Worm (Caenorhabditis elegans) whole organism, L2 larva: Measurements from ENCODE around the gene ZK354.9.
"Not testable (repeated sequence)": the region's sequence is repeated elsewhere in the genome, so short reads cannot be mapped to it uniquely, and the experiment has no call there.

Experiments
- F13H6.1 ChIP-seq: sonication (generic microtip); optimal IDR thresholded peaks from 2 replicates; lab custom pipeline; 2016; ENCODE audit warnings: missing genetic modification characterization, missing compliant biosample characterization
- Y55F3AM.14 ChIP-seq: fragments of 200-800 bp; sonication (Bioruptor generic); optimal IDR thresholded peaks from 2 replicates; lab custom pipeline; 2018; ENCODE audit warnings: mild to moderate bottlenecking, missing genetic modification characterization, missing compliant biosample characterization
- ZK546.5 ChIP-seq: sonication (generic microtip); optimal IDR thresholded peaks from 2 replicates; lab custom pipeline; 2017; ENCODE audit warnings: missing biosample characterization, missing genetic modification characterization
- alr-1 ChIP-seq: fragments of 150-350 bp; optimal IDR thresholded peaks from 2 replicates; lab custom pipeline; 2014; ENCODE audit warnings: missing biosample characterization, missing genetic modification characterization
- aly-2 ChIP-seq: fragments of 150-350 bp; optimal IDR thresholded peaks from 2 replicates; lab custom pipeline; 2014; ENCODE audit warnings: missing biosample characterization, missing genetic modification characterization
- blmp-1 ChIP-seq: sonication (generic microtip); optimal IDR thresholded peaks from 2 replicates; lab custom pipeline; 2017; ENCODE audit warnings: missing genetic modification characterization, mild to moderate bottlenecking, missing compliant biosample characterization, antibody characterized with exemption, moderate library complexity; ENCODE audit not compliant: insufficient read depth
- ceh-82 ChIP-seq: fragments of 150-350 bp; optimal IDR thresholded peaks from 2 replicates; lab custom pipeline; 2014; ENCODE audit warnings: missing biosample characterization, missing genetic modification characterization
- crh-2 ChIP-seq: sonication (generic microtip); optimal IDR thresholded peaks from 2 replicates; lab custom pipeline; 2017; ENCODE audit warnings: missing biosample characterization, missing genetic modification characterization
- dmd-4 ChIP-seq: sonication (generic microtip); optimal IDR thresholded peaks from 2 replicates; lab custom pipeline; 2017; ENCODE audit warnings: missing biosample characterization, missing genetic modification characterization
- egl-27 ChIP-seq: sonication (generic microtip); optimal IDR thresholded peaks from 3 replicates; lab custom pipeline; 2017; ENCODE audit warnings: missing biosample characterization, missing genetic modification reagents, missing genetic modification characterization
- elt-1 ChIP-seq: fragments of 150-350 bp; optimal IDR thresholded peaks from 2 replicates; lab custom pipeline; 2014; ENCODE audit warnings: missing biosample characterization, missing genetic modification characterization
- elt-3 ChIP-seq: sonication (generic microtip); optimal IDR thresholded peaks from 2 replicates; lab custom pipeline; 2017; ENCODE audit warnings: missing biosample characterization, missing genetic modification characterization
- gmeb-1 ChIP-seq: fragments of 150-350 bp; optimal IDR thresholded peaks from 2 replicates; lab custom pipeline; 2014; ENCODE audit warnings: missing biosample characterization, missing genetic modification characterization
- lin-39 ChIP-seq: fragments of 150-350 bp; optimal IDR thresholded peaks from 2 replicates; lab custom pipeline; 2014; ENCODE audit warnings: missing biosample characterization, missing genetic modification reagents, missing genetic modification characterization
- lsy-2 ChIP-seq, 2 experiments: fragments of 150-350 bp in 1 of 2; sonication (generic microtip) in 1 of 2; optimal IDR thresholded peaks; 2 replicates each; lab custom pipeline; 2014 to 2017; ENCODE audit warnings: missing biosample characterization in 2 of 2, missing genetic modification characterization in 2 of 2
- mab-5 ChIP-seq: fragments of 150-350 bp; optimal IDR thresholded peaks from 2 replicates; lab custom pipeline; 2014; ENCODE audit warnings: missing biosample characterization, missing genetic modification characterization
- mbf-1 ChIP-seq: sonication (generic microtip); optimal IDR thresholded peaks from 2 replicates; lab custom pipeline; 2017; ENCODE audit warnings: missing biosample characterization, missing genetic modification characterization
- mdl-1 ChIP-seq, 2 experiments: fragments of 150-350 bp in 1 of 2; sonication (generic microtip) in 1 of 2; optimal IDR thresholded peaks; 2 replicates each; lab custom pipeline; 2017; ENCODE audit warnings: missing biosample characterization in 2 of 2, missing genetic modification characterization in 2 of 2
- nhr-10 ChIP-seq: sonication (generic microtip); optimal IDR thresholded peaks from 2 replicates; lab custom pipeline; 2017; ENCODE audit warnings: missing biosample characterization, missing genetic modification characterization
- nhr-129 ChIP-seq: fragments of 150-350 bp; optimal IDR thresholded peaks from 2 replicates; lab custom pipeline; 2014; ENCODE audit warnings: missing biosample characterization, missing genetic modification characterization
- nhr-21 ChIP-seq: fragments of 150-350 bp; optimal IDR thresholded peaks from 2 replicates; lab custom pipeline; 2014; ENCODE audit warnings: missing biosample characterization, missing genetic modification characterization
- nhr-23 ChIP-seq: fragments of 150-350 bp; optimal IDR thresholded peaks from 2 replicates; lab custom pipeline; 2014; ENCODE audit warnings: missing biosample characterization, missing genetic modification reagents, missing genetic modification characterization
- nhr-237 ChIP-seq: fragments of 150-350 bp; optimal IDR thresholded peaks from 2 replicates; lab custom pipeline; 2014; ENCODE audit warnings: missing biosample characterization, missing genetic modification characterization
- nhr-25 ChIP-seq: fragments of 150-350 bp; sonication (generic microtip); optimal IDR thresholded peaks from 3 replicates; lab custom pipeline; 2014; ENCODE audit warnings: missing biosample characterization, missing genetic modification characterization
- nhr-6 ChIP-seq: fragments of 150-350 bp; optimal IDR thresholded peaks from 2 replicates; lab custom pipeline; 2014; ENCODE audit warnings: missing biosample characterization, missing genetic modification characterization
- nhr-77 ChIP-seq: fragments of 150-350 bp; optimal IDR thresholded peaks from 2 replicates; lab custom pipeline; 2014; ENCODE audit warnings: missing biosample characterization, missing genetic modification characterization
- peb-1 ChIP-seq: fragments of 150-350 bp; optimal IDR thresholded peaks from 2 replicates; lab custom pipeline; 2014; ENCODE audit warnings: missing biosample characterization, missing genetic modification characterization
- sma-3 ChIP-seq: sonication (generic microtip); optimal IDR thresholded peaks from 2 replicates; lab custom pipeline; 2016; ENCODE audit warnings: missing genetic modification reagents, missing genetic modification characterization, missing compliant biosample characterization
- snpc-4 ChIP-seq: fragments of 150-350 bp; optimal IDR thresholded peaks from 2 replicates; lab custom pipeline; 2014; ENCODE audit warnings: missing biosample characterization, missing genetic modification characterization
- zag-1 ChIP-seq: fragments of 150-350 bp; optimal IDR thresholded peaks from 2 replicates; lab custom pipeline; 2014; ENCODE audit warnings: missing biosample characterization, missing genetic modification characterization
- ztf-1 ChIP-seq: fragments of 200-800 bp; sonication (Bioruptor generic); conservative IDR thresholded peaks from 2 replicates; pipeline ENCODE4 v1.3.6; 2022; ENCODE audit warnings: missing genetic modification characterization, missing compliant biosample characterization
- ztf-11 ChIP-seq: sonication (generic microtip); optimal IDR thresholded peaks from 2 replicates; lab custom pipeline; 2017; ENCODE audit warnings: missing biosample characterization, missing genetic modification characterization

Gene ZK354.9

DNA sequence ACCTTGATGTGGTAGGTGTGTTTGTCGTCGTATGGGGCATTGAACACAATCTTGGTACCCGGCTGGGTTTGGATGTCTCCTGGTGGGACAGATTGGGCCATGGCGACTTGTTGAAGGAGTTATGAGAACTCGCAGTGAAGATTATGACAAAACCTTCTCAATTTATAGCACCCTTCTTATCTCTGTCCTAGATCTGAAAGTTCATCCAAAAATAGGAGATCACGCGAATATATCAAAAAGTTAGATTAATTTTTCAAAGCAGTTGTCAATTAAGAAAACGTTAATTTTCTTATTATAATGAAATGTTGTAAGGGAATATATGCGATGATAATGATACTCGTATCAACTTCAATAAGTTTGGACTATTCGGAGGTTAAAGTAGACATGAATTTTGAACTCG, 12.7 kb downstream of the ZK354.9 start, which contains the start of gene msp-51:
Gene msp-51, minus strand, starts transcription at position 101 of the 400 bp plus-strand sequence.
- TF ChIP-seq zag-1, ZK546.5, nhr-77 (tag; lab: Kevin White, UChicago): not testable (repeated sequence)

ce11 chrIV:5294467-5294866, 13.5 kb downstream of the ZK354.9 start:
- TF ChIP-seq blmp-1 (tag; lab: Kevin White, UChicago) (no peak), mbf-1 (tag; lab: Kevin White, UChicago) (no peak), alr-1 (tag; lab: Kevin White, UChicago) (no peak)

- TF ChIP-seq elt-3 (tag; lab: Kevin White, UChicago), result no peak
- TF ChIP-seq ZK546.5 (tag; lab: Kevin White, UChicago), result no peak
- TF ChIP-seq sma-3 (GFP tag; lab: Kevin White, UChicago), result no peak
- no peak for TF ChIP-seq nhr-6 (tag; lab: Kevin White, UChicago)
- no peak for TF ChIP-seq ztf-1 (GFP tag; lab: Robert Waterston, UW)
- TF ChIP-seq zag-1 (tag; lab: Kevin White, UChicago), result no peak
- no peak for TF ChIP-seq nhr-25
Observed at ce11 chrIV:5291207-5291606, 16.7 kb downstream of the ZK354.9 start.

- no peak for TF ChIP-seq blmp-1 (tag; lab: Kevin White, UChicago)
Observed at ce11 chrIV:5290547-5290946, 17.4 kb downstream of the ZK354.9 start, which contains the start of gene nlp-47. nlp-47 (plus strand) TSS chrIV:5290847.

- no peak for TF ChIP-seq aly-2 (tag; lab: Kevin White, UChicago)
- TF ChIP-seq ceh-82 (tag; lab: Kevin White, UChicago), result no peak
- no peak for TF ChIP-seq lin-39 (tag; lab: Kevin White, UChicago)
- no peak for TF ChIP-seq F13H6.1
- no peak for TF ChIP-seq alr-1 (tag; lab: Kevin White, UChicago)
- TF ChIP-seq mdl-1 (tag; optimal IDR thresholded peaks at IDR 0.05; lab: Kevin White, UChicago), result no peak
- TF ChIP-seq mbf-1 (tag; lab: Kevin White, UChicago), result no peak
- no peak for TF ChIP-seq gmeb-1 (tag; lab: Kevin White, UChicago)
- TF ChIP-seq crh-2 (tag; lab: Kevin White, UChicago), result no peak
- TF ChIP-seq ZK546.5 (tag; lab: Kevin White, UChicago), result no peak
- TF ChIP-seq nhr-129 (tag; lab: Kevin White, UChicago), result no peak
- no peak for TF ChIP-seq nhr-23 (tag; lab: Kevin White, UChicago)
- no peak for TF ChIP-seq egl-27
- no peak for TF ChIP-seq lsy-2 (tag; optimal IDR thresholded peaks at IDR 0.05; lab: Kevin White, UChicago)
- TF ChIP-seq mab-5, result no peak
- no peak for TF ChIP-seq peb-1 (tag; lab: Kevin White, UChicago)
- no peak for TF ChIP-seq nhr-21 (tag; lab: Kevin White, UChicago)
- TF ChIP-seq Y55F3AM.14 (GFP tag; lab: Kevin White, UChicago), result no peak
- no peak for TF ChIP-seq ztf-1 (GFP tag; lab: Robert Waterston, UW)
Observed at ce11 chrIV:5288932-5289331, 19.0 kb downstream of the ZK354.9 start.

DNA sequence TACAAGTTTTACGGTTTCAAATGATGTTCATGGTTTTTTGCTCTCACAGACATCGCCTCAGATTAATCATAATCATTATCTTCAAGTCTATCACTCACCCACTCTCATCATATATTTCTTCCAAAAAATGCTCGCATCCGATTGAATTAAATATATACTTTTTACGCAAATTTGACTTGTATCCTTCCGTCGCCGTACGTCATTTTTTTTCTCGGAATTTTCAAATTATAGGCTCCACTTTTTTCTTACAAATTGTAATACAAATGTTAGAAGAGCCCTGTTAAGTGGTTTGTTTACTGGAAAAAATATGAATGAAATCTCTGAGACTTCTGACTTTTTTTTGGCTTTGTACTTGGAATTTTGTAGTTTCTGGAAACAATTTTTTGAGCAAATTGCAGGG, 20.8 kb downstream of the ZK354.9 start:
- no peak for TF ChIP-seq snpc-4
- no peak for TF ChIP-seq nhr-10 (tag; lab: Kevin White, UChicago)
- TF ChIP-seq nhr-237, result no peak
- TF ChIP-seq crh-2 (tag; lab: Kevin White, UChicago), result no peak
- no peak for TF ChIP-seq lin-39 (tag; lab: Kevin White, UChicago)
- TF ChIP-seq F13H6.1, result no peak
- no peak for TF ChIP-seq ztf-11 (tag; lab: Kevin White, UChicago)
- TF ChIP-seq elt-3 (tag; lab: Kevin White, UChicago), result no peak
- no peak for TF ChIP-seq dmd-4 (tag; lab: Kevin White, UChicago)
- no peak for TF ChIP-seq elt-1 (tag; lab: Kevin White, UChicago)
- no peak for TF ChIP-seq lsy-2 (tag; optimal IDR thresholded peaks at IDR 0.05; lab: Kevin White, UChicago)
- TF ChIP-seq sma-3 (GFP tag; lab: Kevin White, UChicago), result no peak
